Fruit fly (Drosophila melanogaster): ENCODE results near the gene Whamy.

Whamy gene

dm6 chr3R:9791177-9791806, 17.1 kb upstream of the Whamy start, which contains the start of the genes CG12945 and CG8507 (continued):
- TF ChIP-seq CG8924 (tag; optimal IDR thresholded peaks at IDR 0.05) (peak; percentile 31), Mrtf (GFP tag; IDR thresholded peaks at IDR 0.05) (no peak), Antp (GFP tag; optimal IDR thresholded peaks at IDR 0.05) (peak; percentile 12), tgo (GFP tag; IDR thresholded peaks at IDR 0.05) (peak; percentile 56; the same call in 2 of the 3 replicates)

- TF ChIP-seq amos (GFP tag; IDR thresholded peaks at IDR 0.05; ENCODE audit: partially characterized antibody) (peak; percentile 44; the same call in 1 of the 2 replicates), unc-4 (GFP tag; IDR thresholded peaks at IDR 0.05; ENCODE audit: partially characterized antibody) (0 out of 2 replicates have a peak, but pooled peaks have one; percentile 28), CG3847 (GFP tag; IDR thresholded peaks at IDR 0.05) (0 out of 2 replicates have a peak, but pooled peaks have one; percentile 7), tap (tag; optimal IDR thresholded peaks at IDR 0.05) (no peak), bbx (GFP tag; IDR thresholded peaks at IDR 0.05; ENCODE audit: partially characterized antibody) (no peak), CG11723 (GFP tag; optimal IDR thresholded peaks at IDR 0.05) (no peak), Hand (GFP tag; optimal IDR thresholded peaks at IDR 0.05) (peak; percentile 4), Drgx (GFP tag; IDR thresholded peaks at IDR 0.05) (no peak), en (GFP tag; optimal IDR thresholded peaks at IDR 0.05) (no peak), CG10654 (GFP tag; optimal IDR thresholded peaks at IDR 0.05) (no peak), CTCF (GFP tag; optimal IDR thresholded peaks at IDR 0.05) (peak; percentile 64), CG7786 (GFP tag; optimal IDR thresholded peaks at IDR 0.05) (no peak), Hr39 (optimal IDR thresholded peaks at IDR 0.05) (no peak), Dbx (GFP tag; IDR thresholded peaks at IDR 0.05) (no peak), CG13287 (GFP tag; IDR thresholded peaks at IDR 0.05; ENCODE audit: partially characterized antibody) (peak; percentile 51), lmd (GFP tag; IDR thresholded peaks at IDR 0.05) (no peak), Ravus (GFP tag; IDR thresholded peaks at IDR 0.05) (no peak), CG5245 (GFP tag; optimal IDR thresholded peaks at IDR 0.05) (no peak), sob (GFP tag; IDR thresholded peaks at IDR 0.05) (no peak), CG31441 (GFP tag; IDR thresholded peaks at IDR 0.05) (no peak), lab (GFP tag; optimal IDR thresholded peaks at IDR 0.05) (peak; percentile 51), fd96Cb (tag; optimal IDR thresholded peaks at IDR 0.05) (no peak), CG3281 (GFP tag; optimal IDR thresholded peaks at IDR 0.05) (peak; percentile 8), ken (GFP tag; IDR thresholded peaks at IDR 0.05) (0 out of 3 replicates have a peak, but pooled peaks have one; percentile 31), CG30403 (GFP tag; optimal IDR thresholded peaks at IDR 0.05) (no peak), CG16813 (GFP tag; IDR thresholded peaks at IDR 0.05; ENCODE audit: partially characterized antibody) (no peak), CG3065 (GFP tag; optimal IDR thresholded peaks at IDR 0.05) (no peak), z (GFP tag; IDR thresholded peaks at IDR 0.05) (no peak), MTF-1 (GFP tag; optimal IDR thresholded peaks at IDR 0.05; ENCODE audit: borderline replicate concordance) (peak; percentile 100), CG10543 (GFP tag; optimal IDR thresholded peaks at IDR 0.05) (peak; percentile 37), Fer1 (GFP tag; optimal IDR thresholded peaks at IDR 0.05) (peak; percentile 55), pzg (GFP tag; optimal IDR thresholded peaks at IDR 0.05) (peak; percentile 67), CG8388 (GFP tag; optimal IDR thresholded peaks at IDR 0.05) (no peak), Nf-YC (tag; optimal IDR thresholded peaks at IDR 0.05) (no peak), Opbp (GFP tag; IDR thresholded peaks at IDR 0.05; ENCODE audit: partially characterized antibody) (0 out of 3 replicates have a peak, but pooled peaks have one; percentile 24), Neu2 (GFP tag; optimal IDR thresholded peaks at IDR 0.05; ENCODE audit: borderline replicate concordance) (no peak), Ptx1 (GFP tag; IDR thresholded peaks at IDR 0.05) (0 out of 2 replicates have a peak, but pooled peaks have one; percentile 12), CoRest (tag; optimal IDR thresholded peaks at IDR 0.05) (no peak), gt (GFP tag; IDR thresholded peaks at IDR 0.05) (no peak), phol (tag; optimal IDR thresholded peaks at IDR 0.05) (no peak), Dip3 (GFP tag; optimal IDR thresholded peaks at IDR 0.05) (no peak), CG13894 (tag; optimal IDR thresholded peaks at IDR 0.05) (peak; percentile 26), CrebB (tag; optimal IDR thresholded peaks at IDR 0.05) (no peak)
Measured at dm6 chr3R:9784341-9785062, 10.3 kb upstream of the Whamy start, which contains the start of the genes MtnA and CG8500. MtnA (minus strand) TSS chr3R:9784370. CG8500 (plus strand) TSS chr3R:9784653.

Measured in whole organism, embryonic.